Fruit fly (Drosophila melanogaster) whole organism, embryonic: ENCODE measurements around the gene vito.
A peak's percentile ranks its signal among the peaks of the same experiment; 100 is the strongest.

Experiments
- Aef1 ChIP-seq: fragments of 200-800 bp; sonication (Bioruptor generic); IDR thresholded peaks from 3 replicates; pipeline ENCODE4 v1.3.6; 2022; ENCODE audit warnings: missing biosample characterization, missing genetic modification characterization
- Antp ChIP-seq: fragments of 200-800 bp; sonication (Bioruptor generic); optimal IDR thresholded peaks from 3 replicates; lab custom pipeline; 2016; ENCODE audit warnings: missing biosample characterization, missing genetic modification characterization
- CG10565 ChIP-seq: fragments of 200-800 bp; sonication (Bioruptor generic); optimal IDR thresholded peaks from 3 replicates; lab custom pipeline; 2016; ENCODE audit warnings: missing biosample characterization, mild to moderate bottlenecking, missing genetic modification characterization
- CG11398 ChIP-seq: fragments of 200-800 bp; sonication (Bioruptor generic); optimal IDR thresholded peaks from 2 replicates; lab custom pipeline; 2016; ENCODE audit warnings: missing biosample characterization, missing genetic modification characterization
- CG11695 ChIP-seq: fragments of 200-800 bp; sonication (Bioruptor generic); IDR thresholded peaks from 3 replicates; pipeline ENCODE4 v1.3.6; 2022; ENCODE audit warnings: missing biosample characterization, missing genetic modification characterization
- CG13287 ChIP-seq: fragments of 200-800 bp; sonication (Bioruptor generic); IDR thresholded peaks from 2 replicates; pipeline ENCODE4 v1.3.6; 2022; ENCODE audit warnings: missing biosample characterization, missing genetic modification characterization; ENCODE audit not compliant: partially characterized antibody
- CG13296 ChIP-seq: fragments of 200-800 bp; sonication (Bioruptor generic); optimal IDR thresholded peaks from 3 replicates; lab custom pipeline; 2018; ENCODE audit warnings: missing biosample characterization, mild to moderate bottlenecking, missing genetic modification characterization
- CG14441 ChIP-seq: fragments of 200-800 bp; sonication (Bioruptor generic); IDR thresholded peaks from 2 replicates; pipeline ENCODE4 v1.3.6; 2022; ENCODE audit warnings: missing biosample characterization, missing genetic modification characterization
- CG2202 ChIP-seq: fragments of 200-800 bp; sonication (Bioruptor generic); optimal IDR thresholded peaks from 2 replicates; lab custom pipeline; 2018; ENCODE audit warnings: missing biosample characterization, mild to moderate bottlenecking, missing genetic modification characterization
- CG32532 ChIP-seq: fragments of 200-800 bp; sonication (Bioruptor generic); IDR thresholded peaks from 2 replicates; pipeline ENCODE4 v1.3.6; 2022; ENCODE audit warnings: missing biosample characterization, missing genetic modification characterization
- CG3281 ChIP-seq: fragments of 200-800 bp; sonication (Bioruptor generic); optimal IDR thresholded peaks from 3 replicates; lab custom pipeline; 2017; ENCODE audit warnings: missing biosample characterization, mild to moderate bottlenecking, missing genetic modification characterization
- CG34224 ChIP-seq: fragments of 200-800 bp; sonication (Bioruptor generic); IDR thresholded peaks from 3 replicates; pipeline ENCODE4 v1.3.6; 2022; ENCODE audit warnings: missing biosample characterization, missing genetic modification characterization; ENCODE audit not compliant: partially characterized antibody
- CG3726 ChIP-seq: fragments of 200-800 bp; sonication (Bioruptor generic); IDR thresholded peaks from 3 replicates; pipeline ENCODE4, ENCODE4 v1.3.6; 2022; ENCODE audit warnings: missing biosample characterization, missing genetic modification characterization
- CG42726 ChIP-seq: fragments of 200-800 bp; sonication (Bioruptor generic); IDR thresholded peaks from 2 replicates; pipeline ENCODE4 v1.3.6; 2022; ENCODE audit warnings: missing biosample characterization, missing genetic modification characterization; ENCODE audit not compliant: partially characterized antibody
- CG4404 ChIP-seq: fragments of 200-800 bp; sonication (Bioruptor generic); IDR thresholded peaks from 2 replicates; pipeline ENCODE4 v1.3.6; 2022; ENCODE audit warnings: missing biosample characterization, missing genetic modification characterization
- CG6654 ChIP-seq: fragments of 200-800 bp; sonication (Bioruptor generic); optimal IDR thresholded peaks from 2 replicates; lab custom pipeline; 2017; ENCODE audit warnings: missing biosample characterization, mild to moderate bottlenecking, missing genetic modification characterization
- CG6791 ChIP-seq: fragments of 200-800 bp; sonication (Bioruptor generic); IDR thresholded peaks from 3 replicates; pipeline ENCODE4 v1.3.6; 2022; ENCODE audit warnings: missing biosample characterization, missing genetic modification characterization; ENCODE audit not compliant: partially characterized antibody
- CG8388 ChIP-seq: fragments of 200-800 bp; sonication (Bioruptor generic); optimal IDR thresholded peaks from 2 replicates; lab custom pipeline; 2019; ENCODE audit warnings: missing biosample characterization, mild to moderate bottlenecking, missing genetic modification characterization, moderate library complexity
- Doc3 ChIP-seq: fragments of 200-800 bp; sonication (Bioruptor generic); IDR thresholded peaks from 3 replicates; pipeline ENCODE4 v1.3.6; 2022; ENCODE audit warnings: missing biosample characterization, missing genetic modification characterization; ENCODE audit not compliant: partially characterized antibody
- E2f2 ChIP-seq: fragments of 200-800 bp; sonication (Bioruptor generic); IDR thresholded peaks from 2 replicates; pipeline ENCODE4 v1.3.6; 2022; ENCODE audit warnings: missing biosample characterization, missing genetic modification characterization
- Ets65A ChIP-seq: fragments of 200-800 bp; sonication (Bioruptor generic); peaks from one replicate; lab custom pipeline; 2016; ENCODE audit warnings: missing biosample characterization, missing genetic modification characterization
- HLH3B ChIP-seq: fragments of 200-800 bp; sonication (Bioruptor generic); IDR thresholded peaks from 2 replicates; pipeline ENCODE4 v1.3.6; 2022; ENCODE audit warnings: missing biosample characterization, missing genetic modification characterization
- MTF-1 ChIP-seq: fragments of 200-800 bp; sonication (Bioruptor generic); optimal IDR thresholded peaks from 2 replicates; lab custom pipeline; 2018; ENCODE audit warnings: missing biosample characterization, mild to moderate bottlenecking, missing genetic modification characterization, borderline replicate concordance
- NC2β ChIP-seq: fragments of 200-800 bp; sonication (Bioruptor generic); optimal IDR thresholded peaks from 2 replicates; lab custom pipeline; 2016; ENCODE audit warnings: missing biosample characterization, missing genetic modification characterization
- Ssrp ChIP-seq: fragments of 200-800 bp; sonication (Bioruptor generic); optimal IDR thresholded peaks from 2 replicates; lab custom pipeline; 2018; ENCODE audit warnings: missing biosample characterization, mild to moderate bottlenecking, missing genetic modification characterization, moderate library complexity
- Tbp ChIP-seq: fragments of >200 bp; optimal IDR thresholded peaks from 2 replicates; lab custom pipeline; 2018; ENCODE audit warnings: missing biosample characterization, missing genetic modification characterization
- amos ChIP-seq: fragments of 200-800 bp; sonication (Bioruptor generic); IDR thresholded peaks from 2 replicates; pipeline ENCODE4 v1.3.6; 2022; ENCODE audit warnings: missing biosample characterization, missing genetic modification characterization; ENCODE audit not compliant: partially characterized antibody
- bsh ChIP-seq, 2 experiments: fragments of 200-800 bp; sonication (Bioruptor generic); optimal IDR thresholded peaks; 2 replicates each; lab custom pipeline; 2017 to 2018; ENCODE audit warnings: mild to moderate bottlenecking in 2 of 2, missing biosample characterization in 2 of 2, missing genetic modification characterization in 2 of 2, moderate library complexity in 1 of 2
- btn ChIP-seq: fragments of 200-800 bp; sonication (Bioruptor generic); optimal IDR thresholded peaks from 2 replicates; lab custom pipeline; 2016; ENCODE audit warnings: missing biosample characterization, missing genetic modification characterization
- cad ChIP-seq: fragments of >200 bp; optimal IDR thresholded peaks from 2 replicates; lab custom pipeline; 2017; ENCODE audit warnings: missing biosample characterization, missing genetic modification characterization
- chinmo ChIP-seq: fragments of 200-800 bp; sonication (Bioruptor generic); IDR thresholded peaks from 4 replicates; pipeline ENCODE4 v1.3.6; 2022; ENCODE audit warnings: missing biosample characterization, missing genetic modification characterization; ENCODE audit not compliant: partially characterized antibody
- croc ChIP-seq: fragments of 200-800 bp; sonication (Bioruptor generic); conservative IDR thresholded peaks from 3 replicates; pipeline ENCODE4 v1.3.6; 2022; ENCODE audit warnings: missing biosample characterization, missing genetic modification characterization
- crol ChIP-seq: fragments of 200-800 bp; sonication (Bioruptor generic); IDR thresholded peaks from 2 replicates; pipeline ENCODE4 v1.3.6; 2022; ENCODE audit warnings: missing biosample characterization, missing genetic modification characterization
- dpn ChIP-seq, 2 experiments: fragments of 200-800 bp; sonication (Bioruptor generic); optimal IDR thresholded peaks; 3 replicates each; lab custom pipeline; 2016; ENCODE audit warnings: missing biosample characterization in 2 of 2, missing genetic modification characterization in 2 of 2
- eve ChIP-seq, 2 experiments: fragments of >200 bp; optimal IDR thresholded peaks; 2 replicates each; lab custom pipeline; 2017; ENCODE audit warnings: missing biosample characterization in 2 of 2, missing genetic modification characterization in 2 of 2
- gcm ChIP-seq: fragments of 200-800 bp; sonication (Bioruptor generic); optimal IDR thresholded peaks from 2 replicates; lab custom pipeline; 2019; ENCODE audit warnings: missing biosample characterization, mild to moderate bottlenecking, missing genetic modification characterization, moderate library complexity
- hkb ChIP-seq, 2 experiments: fragments of 200-800 bp in 1 of 2; fragments of >200 bp in 1 of 2; sonication (Bioruptor generic) in 1 of 2; IDR thresholded peaks in 1 of 2; optimal IDR thresholded peaks in 1 of 2; 2 replicates each; pipeline versions ENCODE4 v1.3.6 to Lab custom; 2017 to 2022; ENCODE audit warnings: missing biosample characterization in 1 of 2, missing genetic modification characterization in 1 of 2
- klu ChIP-seq: fragments of 200-800 bp; sonication (Bioruptor generic); IDR thresholded peaks from 2 replicates; pipeline ENCODE4 v1.3.6; 2022; ENCODE audit warnings: missing biosample characterization, missing genetic modification characterization
- knrl ChIP-seq: fragments of 200-800 bp; sonication (Bioruptor generic); IDR thresholded peaks from 3 replicates; pipeline ENCODE4 v1.3.6; 2022; ENCODE audit warnings: missing biosample characterization, missing genetic modification characterization; ENCODE audit not compliant: partially characterized antibody
- lov ChIP-seq, 2 experiments: fragments of 200-800 bp in 1 of 2; fragments of >200 bp in 1 of 2; sonication (Bioruptor generic) in 1 of 2; IDR thresholded peaks in 1 of 2; optimal IDR thresholded peaks in 1 of 2; 2 replicates in 1 of 2; 3 replicates in 1 of 2; pipeline versions ENCODE4 v1.3.6 to Lab custom; 2017 to 2022; ENCODE audit warnings: missing biosample characterization in 1 of 2, missing genetic modification characterization in 1 of 2
- ro ChIP-seq: fragments of 200-800 bp; sonication (Bioruptor generic); IDR thresholded peaks from 2 replicates; pipeline ENCODE4 v1.3.6; 2022; ENCODE audit warnings: missing biosample characterization, missing genetic modification characterization
- run ChIP-seq: fragments of 200-800 bp; sonication (Bioruptor generic); optimal IDR thresholded peaks from 3 replicates; lab custom pipeline; 2018; ENCODE audit warnings: missing biosample characterization, mild to moderate bottlenecking, missing genetic modification characterization
- sens ChIP-seq: fragments of 200-800 bp; sonication (Bioruptor generic); peaks from one replicate; lab custom pipeline; 2016; ENCODE audit warnings: missing biosample characterization, missing genetic modification characterization
- slbo ChIP-seq: fragments of 200-800 bp; sonication (Bioruptor generic); IDR thresholded peaks from 2 replicates; pipeline ENCODE4 v1.3.6; 2022; ENCODE audit warnings: missing biosample characterization, missing genetic modification characterization
- sna ChIP-seq: fragments of 200-800 bp; sonication (Bioruptor generic); IDR thresholded peaks from 2 replicates; pipeline ENCODE4 v1.3.6; 2022; ENCODE audit warnings: missing biosample characterization, missing genetic modification characterization; ENCODE audit not compliant: partially characterized antibody
- tgo ChIP-seq: fragments of 200-800 bp; sonication (Bioruptor generic); IDR thresholded peaks from 3 replicates; pipeline ENCODE4 v1.3.6; 2022; ENCODE audit warnings: missing biosample characterization, missing genetic modification characterization
- tna ChIP-seq: fragments of 200-800 bp; sonication (Bioruptor generic); IDR thresholded peaks from 2 replicates; pipeline ENCODE4 v1.3.6; 2022; ENCODE audit warnings: missing biosample characterization, missing genetic modification characterization; ENCODE audit not compliant: partially characterized antibody
- wor ChIP-seq: fragments of 200-800 bp; sonication (Bioruptor generic); IDR thresholded peaks from 2 replicates; pipeline ENCODE4 v1.3.6; 2022; ENCODE audit warnings: missing biosample characterization, missing genetic modification characterization
- zen2 ChIP-seq: fragments of 200-800 bp; sonication (Bioruptor generic); IDR thresholded peaks from 3 replicates; pipeline ENCODE4 v1.3.6; 2022; ENCODE audit warnings: missing biosample characterization, missing genetic modification characterization; ENCODE audit not compliant: partially characterized antibody
- zfh1 ChIP-seq: fragments of 200-800 bp; sonication (Bioruptor generic); IDR thresholded peaks from 3 replicates; pipeline ENCODE4 v1.3.6; 2022; ENCODE audit warnings: missing biosample characterization, missing genetic modification characterization

vito gene

dm6 chr3L:5797274-5797673 is 20.1 kb upstream of the vito start:
- TF ChIP-seq CG2202 (tag; lab: Kevin White, UChicago), result no peak
- TF ChIP-seq CG13287 (GFP tag; lab: Robert Waterston, UW), result peak; percentile 31; the same call in 1 of the 2 replicates
- TF ChIP-seq MTF-1 (GFP tag; lab: Kevin White, UChicago), result no peak
- peak; percentile 23; the same call in 1 of the 2 replicates for TF ChIP-seq CG32532
- no peak for TF ChIP-seq CG11398
- TF ChIP-seq sna, result no peak
- no peak for TF ChIP-seq lov (optimal IDR thresholded peaks at IDR 0.05; lab: Kevin White, UChicago)
- no peak for TF ChIP-seq lov (GFP tag; IDR thresholded peaks at IDR 0.05; lab: Robert Waterston, UW)
- TF ChIP-seq amos, result peak; percentile 25; the same call in 1 of the 2 replicates
- TF ChIP-seq NC2β (GFP tag; lab: Kevin White, UChicago), result no peak
- TF ChIP-seq cad (GFP tag; lab: Kevin White, UChicago), result peak; percentile 70
- TF ChIP-seq CG6791 (GFP tag; lab: Robert Waterston, UW), result 0 out of 3 replicates have a peak, but pooled peaks have one; percentile 25
- TF ChIP-seq CG3281 (GFP tag; lab: Kevin White, UChicago), result no peak
- peak; percentile 87 for TF ChIP-seq crol (GFP tag; lab: Robert Waterston, UW)
- TF ChIP-seq tna (GFP tag; lab: Robert Waterston, UW), result peak; percentile 29; the same call in 1 of the 2 replicates
- TF ChIP-seq chinmo, result peak; percentile 68; the same call in 1 of the 4 replicates
- no peak for TF ChIP-seq CG42726
- peak; percentile 37; the same call in 1 of the 3 replicates for TF ChIP-seq CG34224 (GFP tag; lab: Robert Waterston, UW)
- TF ChIP-seq btn (GFP tag; lab: Kevin White, UChicago), result no peak
- TF ChIP-seq zen2 (GFP tag; lab: Robert Waterston, UW), result no peak
- no peak for TF ChIP-seq eve (GFP tag; optimal IDR thresholded peaks at IDR 0.05; lab: Kevin White, UChicago)
- peak; percentile 34 for TF ChIP-seq gcm (GFP tag; lab: Kevin White, UChicago)
- 0 out of 2 replicates have a peak, but pooled peaks have one; percentile 6 for TF ChIP-seq E2f2
- no peak for TF ChIP-seq CG8388 (GFP tag; lab: Kevin White, UChicago)
- TF ChIP-seq CG6654, result peak; percentile 98
- TF ChIP-seq klu (GFP tag; lab: Robert Waterston, UW), result no peak
- TF ChIP-seq run, result no peak
- TF ChIP-seq CG13296, result no peak
- TF ChIP-seq HLH3B (GFP tag; lab: Robert Waterston, UW), result no peak
- peak; percentile 20 for TF ChIP-seq sens (GFP tag; lab: Kevin White, UChicago)
- TF ChIP-seq wor (GFP tag; lab: Robert Waterston, UW), result no peak
- TF ChIP-seq CG3726, result no peak
- no peak for TF ChIP-seq Ssrp (tag; lab: Kevin White, UChicago)
- TF ChIP-seq knrl, result 0 out of 3 replicates have a peak, but pooled peaks have one; percentile 21

- TF ChIP-seq bsh (GFP tag; optimal IDR thresholded peaks at IDR 0.05; lab: Kevin White, UChicago) (peak in 1 of 2 experiments; percentile 19), CG14441 (GFP tag; lab: Robert Waterston, UW) (no peak), dpn (GFP tag; optimal IDR thresholded peaks at IDR 0.05; lab: Kevin White, UChicago) (no peak), Ets65A (GFP tag; lab: Kevin White, UChicago) (peak; percentile 74), croc (GFP tag; lab: Robert Waterston, UW) (no peak), Aef1 (GFP tag; lab: Robert Waterston, UW) (no peak), hkb (optimal IDR thresholded peaks at IDR 0.05; lab: Kevin White, UChicago) (no peak), hkb (GFP tag; IDR thresholded peaks at IDR 0.05; lab: Robert Waterston, UW) (no peak), CG10565 (no peak), slbo (GFP tag; lab: Robert Waterston, UW) (0 out of 2 replicates have a peak, but pooled peaks have one; percentile 27), zfh1 (GFP tag; lab: Robert Waterston, UW) (0 out of 3 replicates have a peak, but pooled peaks have one; percentile 25), Doc3 (GFP tag; lab: Robert Waterston, UW) (no peak), Antp (GFP tag; lab: Kevin White, UChicago) (peak; percentile 2), CG4404 (GFP tag; lab: Robert Waterston, UW) (peak; percentile 34; the same call in 1 of the 2 replicates), CG13296 (no peak), CG11695 (GFP tag; lab: Robert Waterston, UW) (no peak), ro (GFP tag; lab: Robert Waterston, UW) (no peak), Tbp (no peak), tgo (GFP tag; lab: Robert Waterston, UW) (0 out of 3 replicates have a peak, but pooled peaks have one; percentile 27)
These were observed 19.4 kb upstream of the vito start, which contains the start of gene Tektin-C for dm6 chr3L:5796493-5796998. Gene Tektin-C (minus strand): TSS chr3L:5796543.
